Fruit fly (Drosophila melanogaster) whole organism, embryonic: ENCODE measurements around the gene ftz-f1.

Source experiments
- BEAF-32 ChIP-seq: fragments of 200-800 bp; sonication (Bioruptor generic); optimal IDR thresholded peaks from 3 replicates; lab custom pipeline; 2017; ENCODE audit warnings: missing biosample characterization, missing genetic modification characterization, mild to moderate bottlenecking, moderate library complexity, missing genetic modification reagents
- CG10366 ChIP-seq: fragments of 200-800 bp; sonication (Bioruptor generic); IDR thresholded peaks from 2 replicates; pipeline ENCODE4 v1.3.6; 2022; ENCODE audit warnings: missing biosample characterization, missing genetic modification characterization
- CG11723 ChIP-seq: fragments of 200-800 bp; sonication (Bioruptor generic); optimal IDR thresholded peaks from 2 replicates; lab custom pipeline; 2017; ENCODE audit warnings: missing biosample characterization, mild to moderate bottlenecking, missing genetic modification characterization
- CG12071 ChIP-seq: fragments of 200-800 bp; sonication (Bioruptor generic); optimal IDR thresholded peaks from 3 replicates; lab custom pipeline; 2018; ENCODE audit warnings: missing biosample characterization, mild to moderate bottlenecking, missing genetic modification characterization
- CG12659 ChIP-seq: fragments of 200-800 bp; sonication (Bioruptor generic); optimal IDR thresholded peaks from 3 replicates; lab custom pipeline; 2017; ENCODE audit warnings: mild to moderate bottlenecking, missing biosample characterization, missing genetic modification reagents, missing genetic modification characterization
- CG13296 ChIP-seq: fragments of 200-800 bp; sonication (Bioruptor generic); optimal IDR thresholded peaks from 3 replicates; lab custom pipeline; 2018; ENCODE audit warnings: missing biosample characterization, mild to moderate bottlenecking, missing genetic modification characterization
- CG13624 ChIP-seq: fragments of 200-800 bp; sonication (Bioruptor generic); optimal IDR thresholded peaks from 2 replicates; lab custom pipeline; 2016; ENCODE audit warnings: missing biosample characterization, missing genetic modification characterization
- CG14860 ChIP-seq: fragments of 200-800 bp; sonication (Bioruptor generic); IDR thresholded peaks from 3 replicates; pipeline ENCODE4 v1.3.6; 2022; ENCODE audit warnings: missing biosample characterization, missing genetic modification characterization; ENCODE audit not compliant: partially characterized antibody
- CG1529 ChIP-seq: fragments of 200-800 bp; sonication (Bioruptor generic); optimal IDR thresholded peaks from 3 replicates; lab custom pipeline; 2018; ENCODE audit warnings: missing biosample characterization, missing genetic modification characterization
- CG15514 ChIP-seq: fragments of 200-800 bp; sonication (Bioruptor generic); optimal IDR thresholded peaks from 3 replicates; lab custom pipeline; 2017; ENCODE audit warnings: missing biosample characterization, missing genetic modification characterization, mild to moderate bottlenecking, moderate library complexity, missing genetic modification reagents
- CG17802 ChIP-seq: fragments of 200-800 bp; sonication (Bioruptor generic); optimal IDR thresholded peaks from 2 replicates; lab custom pipeline; 2018; ENCODE audit warnings: missing biosample characterization, mild to moderate bottlenecking, missing genetic modification characterization, moderate library complexity
- CG1792 ChIP-seq: fragments of 200-800 bp; sonication (Bioruptor generic); optimal IDR thresholded peaks from 2 replicates; lab custom pipeline; 2016; ENCODE audit warnings: missing biosample characterization, missing genetic modification characterization
- CG2889 ChIP-seq: fragments of 200-800 bp; sonication (Bioruptor generic); IDR thresholded peaks from 3 replicates; pipeline ENCODE4 v1.3.6; 2022; ENCODE audit warnings: missing biosample characterization, missing genetic modification characterization
- CG3726 ChIP-seq: fragments of 200-800 bp; sonication (Bioruptor generic); IDR thresholded peaks from 3 replicates; pipeline ENCODE4, ENCODE4 v1.3.6; 2022; ENCODE audit warnings: missing biosample characterization, missing genetic modification characterization
- CG4360 ChIP-seq: fragments of 200-800 bp; sonication (Bioruptor generic); IDR thresholded peaks from 2 replicates; pipeline ENCODE4 v1.3.6; 2022; ENCODE audit warnings: missing biosample characterization, missing genetic modification characterization
- CG43689 ChIP-seq: fragments of 200-800 bp; sonication (Bioruptor generic); IDR thresholded peaks from 2 replicates; pipeline ENCODE4 v1.3.6; 2022; ENCODE audit warnings: missing biosample characterization, missing genetic modification characterization
- CG5180 ChIP-seq: fragments of 200-800 bp; sonication (Bioruptor generic); optimal IDR thresholded peaks from 3 replicates; lab custom pipeline; 2017; ENCODE audit warnings: missing biosample characterization, missing genetic modification characterization, mild to moderate bottlenecking, moderate library complexity, missing genetic modification reagents
- CG9932 ChIP-seq: fragments of 200-800 bp; sonication (Bioruptor generic); IDR thresholded peaks from 2 replicates; pipeline ENCODE4 v1.3.6; 2022; ENCODE audit warnings: missing biosample characterization, missing genetic modification characterization
- Dfd ChIP-seq, 2 experiments: fragments of >200 bp; optimal IDR thresholded peaks; 2 replicates each; lab custom pipeline; 2017; ENCODE audit warnings: missing biosample characterization in 2 of 2, missing genetic modification characterization in 2 of 2
- Drgx ChIP-seq: fragments of 200-800 bp; sonication (Bioruptor generic); IDR thresholded peaks from 2 replicates; pipeline ENCODE4 v1.3.6; 2022; ENCODE audit warnings: missing biosample characterization, missing genetic modification characterization
- ERR ChIP-seq: fragments of 200-800 bp; sonication (Bioruptor generic); optimal IDR thresholded peaks from 2 replicates; lab custom pipeline; 2016; ENCODE audit warnings: missing biosample characterization, missing genetic modification characterization
- Hey ChIP-seq: fragments of 200-800 bp; sonication (Bioruptor generic); optimal IDR thresholded peaks from 3 replicates; lab custom pipeline; 2018; ENCODE audit warnings: missing biosample characterization, mild to moderate bottlenecking, missing genetic modification characterization
- Hr39 ChIP-seq: fragments of >200 bp; optimal IDR thresholded peaks from 2 replicates; lab custom pipeline; 2017
- Hr78 ChIP-seq, 2 experiments: fragments of 200-800 bp in 1 of 2; fragments of >200 bp in 1 of 2; sonication (Bioruptor generic) in 1 of 2; optimal IDR thresholded peaks; 2 replicates each; lab custom pipeline; 2017 to 2019; ENCODE audit warnings: missing biosample characterization in 2 of 2, missing genetic modification characterization in 2 of 2, mild to moderate bottlenecking in 1 of 2, moderate library complexity in 1 of 2
- Kr ChIP-seq: fragments of 200-800 bp; sonication (Bioruptor generic); optimal IDR thresholded peaks from 2 replicates; lab custom pipeline; 2017; ENCODE audit warnings: missing biosample characterization, mild to moderate bottlenecking, missing genetic modification characterization
- Max ChIP-seq: fragments of 200-800 bp; sonication (Bioruptor generic); optimal IDR thresholded peaks from 2 replicates; lab custom pipeline; 2016; ENCODE audit warnings: missing biosample characterization, mild to moderate bottlenecking, missing genetic modification characterization
- Nf-YB ChIP-seq: fragments of 200-800 bp; sonication (Bioruptor generic); optimal IDR thresholded peaks from 3 replicates; lab custom pipeline; 2019; ENCODE audit warnings: missing biosample characterization, mild to moderate bottlenecking, missing genetic modification characterization, moderate library complexity
- Sin3A ChIP-seq: fragments of >200 bp; optimal IDR thresholded peaks from 2 replicates; lab custom pipeline; 2018
- Sox100B ChIP-seq: fragments of 200-800 bp; sonication (Bioruptor generic); optimal IDR thresholded peaks from 3 replicates; lab custom pipeline; 2018; ENCODE audit warnings: missing biosample characterization, mild to moderate bottlenecking, missing genetic modification characterization
- ase ChIP-seq: fragments of 200-800 bp; sonication (Bioruptor generic); IDR thresholded peaks from 3 replicates; pipeline ENCODE4 v1.3.6; 2022; ENCODE audit warnings: missing biosample characterization, missing genetic modification characterization
- bigmax ChIP-seq: fragments of 200-800 bp; sonication (Bioruptor generic); optimal IDR thresholded peaks from 2 replicates; lab custom pipeline; 2018; ENCODE audit warnings: missing biosample characterization, mild to moderate bottlenecking, missing genetic modification characterization
- bsh ChIP-seq, 2 experiments: fragments of 200-800 bp; sonication (Bioruptor generic); optimal IDR thresholded peaks; 2 replicates each; lab custom pipeline; 2017 to 2018; ENCODE audit warnings: mild to moderate bottlenecking in 2 of 2, missing biosample characterization in 2 of 2, missing genetic modification characterization in 2 of 2, moderate library complexity in 1 of 2
- cato ChIP-seq: fragments of 200-800 bp; sonication (Bioruptor generic); optimal IDR thresholded peaks from 2 replicates; lab custom pipeline; 2016; ENCODE audit warnings: missing biosample characterization, missing genetic modification characterization, borderline replicate concordance
- ems ChIP-seq: fragments of 200-800 bp; sonication (Bioruptor generic); optimal IDR thresholded peaks from 3 replicates; lab custom pipeline; 2016; ENCODE audit warnings: missing biosample characterization, missing genetic modification characterization
- grn ChIP-seq: fragments of 200-800 bp; sonication (Bioruptor generic); optimal IDR thresholded peaks from 3 replicates; lab custom pipeline; 2017; ENCODE audit warnings: missing biosample characterization, missing genetic modification characterization
- hbn ChIP-seq: fragments of 200-800 bp; sonication (Bioruptor generic); IDR thresholded peaks from 2 replicates; pipeline ENCODE4 v1.3.6; 2022; ENCODE audit warnings: missing biosample characterization, missing genetic modification characterization; ENCODE audit not compliant: partially characterized antibody
- hkb ChIP-seq, 2 experiments: fragments of 200-800 bp in 1 of 2; fragments of >200 bp in 1 of 2; sonication (Bioruptor generic) in 1 of 2; IDR thresholded peaks in 1 of 2; optimal IDR thresholded peaks in 1 of 2; 2 replicates each; pipeline versions ENCODE4 v1.3.6 to Lab custom; 2017 to 2022; ENCODE audit warnings: missing biosample characterization in 1 of 2, missing genetic modification characterization in 1 of 2
- kah ChIP-seq: fragments of 200-800 bp; sonication (Bioruptor generic); optimal IDR thresholded peaks from 2 replicates; lab custom pipeline; 2018; ENCODE audit warnings: missing biosample characterization, mild to moderate bottlenecking, missing genetic modification characterization
- knrl ChIP-seq: fragments of 200-800 bp; sonication (Bioruptor generic); IDR thresholded peaks from 3 replicates; pipeline ENCODE4 v1.3.6; 2022; ENCODE audit warnings: missing biosample characterization, missing genetic modification characterization; ENCODE audit not compliant: partially characterized antibody
- lmd ChIP-seq: fragments of 200-800 bp; sonication (Bioruptor generic); IDR thresholded peaks from 2 replicates; pipeline ENCODE4 v1.3.6; 2022; ENCODE audit warnings: missing biosample characterization, missing genetic modification characterization
- nmo ChIP-seq: fragments of 200-800 bp; sonication (Bioruptor generic); optimal IDR thresholded peaks from 2 replicates; lab custom pipeline; 2018; ENCODE audit warnings: missing biosample characterization, mild to moderate bottlenecking, missing genetic modification characterization, moderate library complexity
- pros ChIP-seq: fragments of 200-800 bp; sonication (Bioruptor generic); optimal IDR thresholded peaks from 3 replicates; lab custom pipeline; 2019; ENCODE audit warnings: missing biosample characterization, mild to moderate bottlenecking, missing genetic modification characterization, moderate library complexity
- salm ChIP-seq: fragments of 200-800 bp; sonication (Bioruptor generic); optimal IDR thresholded peaks from 2 replicates; lab custom pipeline; 2018; ENCODE audit warnings: missing biosample characterization, mild to moderate bottlenecking, missing genetic modification characterization
- sisA ChIP-seq: fragments of 200-800 bp; sonication (Bioruptor generic); IDR thresholded peaks from 2 replicates; pipeline ENCODE4 v1.3.6; 2022; ENCODE audit warnings: missing biosample characterization, missing genetic modification characterization
- so ChIP-seq: fragments of 200-800 bp; sonication (Bioruptor generic); IDR thresholded peaks from 3 replicates; pipeline ENCODE4 v1.3.6; 2022; ENCODE audit warnings: missing biosample characterization, missing genetic modification characterization
- vfl ChIP-seq: fragments of 200-800 bp; sonication (Bioruptor generic); optimal IDR thresholded peaks from 2 replicates; lab custom pipeline; 2016; ENCODE audit warnings: missing biosample characterization, missing genetic modification characterization
- z ChIP-seq: fragments of 200-800 bp; sonication (Bioruptor generic); IDR thresholded peaks from 3 replicates; pipeline ENCODE4 v1.3.6; 2022; ENCODE audit warnings: missing biosample characterization, missing genetic modification characterization
- zf30C ChIP-seq: fragments of 200-800 bp; sonication (Bioruptor generic); optimal IDR thresholded peaks from 3 replicates; lab custom pipeline; 2018; ENCODE audit warnings: missing biosample characterization, mild to moderate bottlenecking, missing genetic modification characterization

The ftz-f1 gene

DNA sequence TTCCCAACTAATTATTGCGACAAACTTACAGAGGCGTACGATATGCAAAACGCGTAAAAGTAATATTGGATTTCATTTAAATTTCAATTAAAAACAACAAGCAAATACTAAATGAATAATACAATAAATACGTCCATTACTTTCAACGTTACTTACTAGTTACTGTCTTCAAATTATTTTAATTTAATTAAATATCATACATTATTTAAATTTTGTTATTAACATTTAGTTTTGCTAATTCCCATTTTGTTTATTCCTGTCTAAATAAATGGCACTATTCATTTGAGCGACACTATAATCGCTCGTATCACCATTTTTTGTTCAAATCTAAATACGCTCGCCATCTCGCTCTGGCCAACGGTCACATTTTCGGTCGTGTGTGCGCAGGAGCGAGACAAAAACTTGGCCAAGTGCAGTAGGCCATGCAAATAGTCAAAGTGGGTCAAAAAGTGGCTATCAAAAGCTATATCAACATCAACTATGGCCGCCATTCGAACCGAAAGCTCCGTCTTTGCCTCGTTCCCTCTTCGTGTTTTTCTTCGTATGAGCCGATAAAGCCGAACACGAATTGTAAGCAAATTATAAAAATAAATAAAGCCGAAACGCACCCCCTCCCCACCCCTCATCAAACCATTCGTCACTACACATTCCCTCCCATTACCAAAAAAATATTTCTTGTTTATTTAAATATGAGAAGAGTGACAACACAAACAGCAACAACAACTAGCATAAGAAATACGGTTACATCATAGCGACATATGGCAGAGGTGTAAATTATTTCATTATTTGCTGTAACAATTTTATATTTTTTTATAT lies 11.7 kb downstream of the ftz-f1 start (continued):
- TF ChIP-seq Hey (peak; percentile 30), Hr39 (lab: Kevin White, UChicago) (no peak), CG12659 (GFP tag; lab: Kevin White, UChicago) (peak; percentile 62), CG12071 (peak; percentile 79), so (GFP tag; lab: Robert Waterston, UW) (peak; percentile 81; the same call in 2 of the 3 replicates), ase (peak; percentile 41; the same call in 1 of the 3 replicates), lmd (GFP tag; lab: Robert Waterston, UW) (no peak; the same call in 1 of the 2 replicates), vfl (peak; percentile 11), hbn (GFP tag; lab: Robert Waterston, UW) (no peak), Max (GFP tag; lab: Kevin White, UChicago) (peak; percentile 46), BEAF-32 (GFP tag; lab: Kevin White, UChicago) (no peak), zf30C (GFP tag; lab: Kevin White, UChicago) (no peak), CG10366 (GFP tag; lab: Robert Waterston, UW) (no peak; the same call in 1 of the 2 replicates), CG13624 (GFP tag; lab: Kevin White, UChicago) (peak; percentile 2), CG11723 (peak; percentile 68), Sox100B (peak; percentile 57), cato (no peak), CG4360 (GFP tag; lab: Robert Waterston, UW) (0 out of 2 replicates have a peak, but pooled peaks have one; percentile 30), z (GFP tag; lab: Robert Waterston, UW) (peak; percentile 59; the same call in 1 of the 3 replicates), CG14860 (GFP tag; lab: Robert Waterston, UW) (no peak), knrl (GFP tag; lab: Robert Waterston, UW) (no peak), CG1792 (GFP tag; lab: Kevin White, UChicago) (peak; percentile 5), sisA (GFP tag; lab: Robert Waterston, UW) (no peak), Dfd (GFP tag; optimal IDR thresholded peaks at IDR 0.05; lab: Kevin White, UChicago) (no peak), CG13296 (GFP tag; lab: Kevin White, UChicago) (peak; percentile 82), Drgx (GFP tag; lab: Robert Waterston, UW) (peak; percentile 41; the same call in 1 of the 2 replicates), Kr (GFP tag; lab: Kevin White, UChicago) (no peak), CG2889 (GFP tag; lab: Robert Waterston, UW) (no peak), hkb (optimal IDR thresholded peaks at IDR 0.05; lab: Kevin White, UChicago) (no peak), hkb (GFP tag; IDR thresholded peaks at IDR 0.05; lab: Robert Waterston, UW) (peak; percentile 51), CG1529 (GFP tag; lab: Kevin White, UChicago) (peak; percentile 34), CG43689 (peak; percentile 41; the same call in 1 of the 2 replicates), CG15514 (GFP tag; lab: Kevin White, UChicago) (peak; percentile 59), Sin3A (lab: Kevin White, UChicago) (no peak), Hr78 (GFP tag; optimal IDR thresholded peaks at IDR 0.05; lab: Kevin White, UChicago) (peak in 1 of 2 experiments; percentile 66), CG3726 (GFP tag; lab: Robert Waterston, UW) (no peak), grn (peak; percentile 93), salm (tag; lab: Kevin White, UChicago) (peak; percentile 53), CG5180 (GFP tag; lab: Kevin White, UChicago) (peak; percentile 62), ems (GFP tag; lab: Kevin White, UChicago) (peak; percentile 13), bsh (GFP tag; optimal IDR thresholded peaks at IDR 0.05; lab: Kevin White, UChicago) (peak in 1 of 2 experiments; percentile 5), ERR (no peak), pros (GFP tag; lab: Kevin White, UChicago) (peak; percentile 53), bigmax (GFP tag; lab: Kevin White, UChicago) (peak; percentile 36), nmo (peak; percentile 4), CG17802 (no peak), Nf-YB (GFP tag; lab: Kevin White, UChicago) (peak; percentile 1), kah (GFP tag; lab: Kevin White, UChicago) (peak; percentile 44), CG9932 (GFP tag; lab: Robert Waterston, UW) (peak; percentile 54)
